Worm (Caenorhabditis elegans) whole organism, late embryonic: ENCODE measurements around the gene F54B8.1.

Experiments
- elt-4 ChIP-seq: sonication (generic microtip); optimal IDR thresholded peaks from 2 replicates; lab custom pipeline; 2016; ENCODE audit warnings: missing genetic modification characterization, missing compliant biosample characterization
- hlh-8 ChIP-seq: sonication (generic microtip); optimal IDR thresholded peaks from 2 replicates; lab custom pipeline; 2016; ENCODE audit warnings: missing genotype, missing genetic modification characterization, missing compliant biosample characterization
- nhr-11 ChIP-seq: fragments of 150-350 bp; optimal IDR thresholded peaks from 2 replicates; lab custom pipeline; 2014; ENCODE audit warnings: missing biosample characterization, missing genetic modification characterization
- pqm-1 ChIP-seq: sonication (generic microtip); optimal IDR thresholded peaks from 2 replicates; lab custom pipeline; 2016; ENCODE audit warnings: missing genetic modification characterization, missing compliant biosample characterization
- tbx-2 ChIP-seq: sonication (generic microtip); optimal IDR thresholded peaks from 2 replicates; lab custom pipeline; 2016; ENCODE audit warnings: missing genetic modification characterization, missing compliant biosample characterization
- ttx-3 ChIP-seq: sonication (generic microtip); optimal IDR thresholded peaks from 2 replicates; lab custom pipeline; 2016; ENCODE audit warnings: missing genetic modification reagents, missing genetic modification characterization, missing compliant biosample characterization

ce11 chrV:15773141-15773540 is 37.4 kb upstream of the F54B8.1 start, which contains the start of gene nhr-60:
- TF ChIP-seq nhr-11 = no peak
- no peak for TF ChIP-seq ttx-3 (tag; lab: Kevin White, UChicago)
- TF ChIP-seq pqm-1 = no peak
- TF ChIP-seq hlh-8 (tag; lab: Kevin White, UChicago) = no peak
- TF ChIP-seq tbx-2 (tag; lab: Kevin White, UChicago) = no peak
- TF ChIP-seq elt-4 (tag; lab: Kevin White, UChicago) = no peak
